Fruit fly (Drosophila melanogaster): ENCODE data around the gene comt.

Gene comt

DNA sequence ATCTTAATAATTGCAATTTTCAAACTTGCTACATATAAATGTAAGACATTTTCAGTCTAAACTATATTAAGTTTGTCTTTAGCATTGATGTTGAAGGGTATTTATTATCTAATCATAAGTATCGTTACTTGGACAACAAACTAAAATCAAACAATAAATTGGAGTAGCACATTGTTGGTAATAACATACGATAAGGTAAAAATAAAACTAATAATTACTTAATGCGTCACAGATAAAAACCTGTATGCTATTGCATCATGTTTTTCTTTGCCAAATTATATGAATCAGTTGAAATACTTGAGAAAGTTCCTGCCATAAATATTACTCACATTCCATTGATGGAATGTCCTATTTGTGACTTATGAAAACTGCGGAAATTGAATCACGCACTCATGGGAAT, 18.0 kb upstream of the comt start:
- no peak for TF ChIP-seq CG8478 (optimal IDR thresholded peaks at IDR 0.05)
- TF ChIP-seq pan (optimal IDR thresholded peaks at IDR 0.05) = no peak
- TF ChIP-seq psq (optimal IDR thresholded peaks at IDR 0.05) = no peak
- no peak for TF ChIP-seq Dll (optimal IDR thresholded peaks at IDR 0.05)
- TF ChIP-seq EcR (GFP tag; optimal IDR thresholded peaks at IDR 0.05) = no peak
- TF ChIP-seq usp (GFP tag; optimal IDR thresholded peaks at IDR 0.05) = no peak

dm6 chrX:13243726-13244323, 15.0 kb upstream of the comt start:
- TF ChIP-seq EcR (GFP tag; optimal IDR thresholded peaks at IDR 0.05) (no peak), usp (GFP tag; optimal IDR thresholded peaks at IDR 0.05) (no peak), pan (optimal IDR thresholded peaks at IDR 0.05) (no peak), CG8478 (optimal IDR thresholded peaks at IDR 0.05) (no peak), psq (optimal IDR thresholded peaks at IDR 0.05) (no peak), Dll (optimal IDR thresholded peaks at IDR 0.05) (no peak)

DNA sequence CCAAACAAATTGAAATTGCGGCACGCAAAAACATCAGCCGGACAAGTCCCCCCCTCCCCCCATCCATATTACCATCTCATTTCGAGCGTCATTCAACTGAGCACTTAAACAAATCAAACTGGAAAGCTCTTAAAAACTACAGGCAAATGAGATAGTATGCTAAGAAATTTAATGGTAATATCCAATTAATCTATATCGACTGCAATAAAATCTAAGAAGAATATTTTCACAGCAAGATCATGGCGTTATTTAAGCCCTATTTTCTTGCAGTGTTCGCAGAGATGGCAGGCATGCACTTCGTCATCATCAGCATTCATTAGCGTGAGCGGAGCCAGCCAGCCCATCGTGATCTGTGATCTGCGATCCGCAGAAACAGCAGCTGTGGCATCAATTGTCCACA, 14.4 kb upstream of the comt start:
- TF ChIP-seq EcR (GFP tag; optimal IDR thresholded peaks at IDR 0.05) (no peak), usp (GFP tag; optimal IDR thresholded peaks at IDR 0.05) (no peak), CG8478 (optimal IDR thresholded peaks at IDR 0.05) (no peak), pan (optimal IDR thresholded peaks at IDR 0.05) (no peak), psq (optimal IDR thresholded peaks at IDR 0.05) (no peak), Dll (optimal IDR thresholded peaks at IDR 0.05) (no peak)

- TF ChIP-seq pan (optimal IDR thresholded peaks at IDR 0.05) = no peak
- no peak for TF ChIP-seq Dll (optimal IDR thresholded peaks at IDR 0.05)
- TF ChIP-seq usp (GFP tag; optimal IDR thresholded peaks at IDR 0.05) = no peak
- TF ChIP-seq psq (optimal IDR thresholded peaks at IDR 0.05) = no peak
- no peak for TF ChIP-seq CG8478 (optimal IDR thresholded peaks at IDR 0.05)
- no peak for TF ChIP-seq EcR (GFP tag; optimal IDR thresholded peaks at IDR 0.05)
Observed at dm6 chrX:13245767-13246166, 13.1 kb upstream of the comt start.

DNA sequence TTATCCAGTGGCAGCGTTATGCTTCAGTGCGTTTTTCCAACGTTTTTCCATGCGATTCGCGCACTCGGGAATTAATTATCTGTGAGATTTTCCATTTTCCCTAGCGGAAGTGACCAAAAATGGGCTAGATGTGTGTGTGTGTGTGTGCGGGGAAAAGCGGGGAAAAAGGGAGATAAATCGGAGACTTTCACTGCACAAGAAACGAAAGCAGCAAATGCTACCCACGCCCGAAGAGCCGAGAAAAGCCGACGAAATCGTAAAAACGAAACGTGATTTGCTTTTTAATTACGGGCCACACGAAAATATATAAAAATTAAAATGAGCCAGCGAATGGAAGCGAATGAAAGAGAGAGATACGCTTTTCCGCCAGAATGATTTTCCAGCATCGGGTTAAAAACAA, 11.0 kb upstream of the comt start:
- TF ChIP-seq psq (optimal IDR thresholded peaks at IDR 0.05) (no peak), usp (GFP tag; optimal IDR thresholded peaks at IDR 0.05) (no peak), CG8478 (optimal IDR thresholded peaks at IDR 0.05) (no peak), Dll (optimal IDR thresholded peaks at IDR 0.05) (no peak), pan (optimal IDR thresholded peaks at IDR 0.05) (no peak), EcR (GFP tag; optimal IDR thresholded peaks at IDR 0.05) (no peak)

dm6 chrX:13248515-13248914, 10.3 kb upstream of the comt start:
- TF ChIP-seq usp (GFP tag; optimal IDR thresholded peaks at IDR 0.05) = no peak
- no peak for TF ChIP-seq EcR (GFP tag; optimal IDR thresholded peaks at IDR 0.05)
- no peak for TF ChIP-seq Dll (optimal IDR thresholded peaks at IDR 0.05)
- TF ChIP-seq CG8478 (optimal IDR thresholded peaks at IDR 0.05) = no peak
- TF ChIP-seq psq (optimal IDR thresholded peaks at IDR 0.05) = no peak
- TF ChIP-seq pan (optimal IDR thresholded peaks at IDR 0.05) = no peak

- TF ChIP-seq pan (optimal IDR thresholded peaks at IDR 0.05) = no peak
- TF ChIP-seq CG8478 (optimal IDR thresholded peaks at IDR 0.05) = no peak
- no peak for TF ChIP-seq EcR (GFP tag; optimal IDR thresholded peaks at IDR 0.05)
- no peak for TF ChIP-seq Dll (optimal IDR thresholded peaks at IDR 0.05)
- no peak for TF ChIP-seq psq (optimal IDR thresholded peaks at IDR 0.05)
- no peak for TF ChIP-seq usp (GFP tag; optimal IDR thresholded peaks at IDR 0.05)
Observed at dm6 chrX:13249732-13250395, 9.0 kb upstream of the comt start.

dm6 chrX:13251310-13251709, 7.5 kb upstream of the comt start:
- TF ChIP-seq psq (optimal IDR thresholded peaks at IDR 0.05) (no peak), usp (GFP tag; optimal IDR thresholded peaks at IDR 0.05) (no peak), pan (optimal IDR thresholded peaks at IDR 0.05) (no peak), CG8478 (optimal IDR thresholded peaks at IDR 0.05) (no peak), EcR (GFP tag; optimal IDR thresholded peaks at IDR 0.05) (no peak), Dll (optimal IDR thresholded peaks at IDR 0.05) (no peak)

dm6 chrX:13253062-13253724, 5.6 kb upstream of the comt start:
- TF ChIP-seq pan (optimal IDR thresholded peaks at IDR 0.05) (no peak), CG8478 (optimal IDR thresholded peaks at IDR 0.05) (no peak), psq (optimal IDR thresholded peaks at IDR 0.05) (no peak)

- TF ChIP-seq pan (optimal IDR thresholded peaks at IDR 0.05) (no peak), CG8478 (optimal IDR thresholded peaks at IDR 0.05) (no peak), psq (optimal IDR thresholded peaks at IDR 0.05) (no peak), EcR (GFP tag; optimal IDR thresholded peaks at IDR 0.05) (no peak), Dll (optimal IDR thresholded peaks at IDR 0.05) (no peak), usp (GFP tag; optimal IDR thresholded peaks at IDR 0.05) (no peak)
Observed at dm6 chrX:13254442-13254841, 4.4 kb upstream of the comt start.

dm6 chrX:13256967-13257366, 1.9 kb upstream of the comt start:
- no peak for TF ChIP-seq psq (optimal IDR thresholded peaks at IDR 0.05)
- TF ChIP-seq Dll (optimal IDR thresholded peaks at IDR 0.05) = no peak
- no peak for TF ChIP-seq pan (optimal IDR thresholded peaks at IDR 0.05)
- TF ChIP-seq usp (GFP tag; optimal IDR thresholded peaks at IDR 0.05) = no peak
- TF ChIP-seq EcR (GFP tag; optimal IDR thresholded peaks at IDR 0.05) = no peak
- no peak for TF ChIP-seq CG8478 (optimal IDR thresholded peaks at IDR 0.05)

dm6 chrX:13258048-13258756, 619 bp upstream of the comt start, which contains the start of the genes mew and CG15742:
TSS of gene mew (minus strand) at chrX:13258490.
TSS of gene CG15742 (minus strand) at chrX:13258495.
- TF ChIP-seq psq (optimal IDR thresholded peaks at IDR 0.05) (no peak), usp (GFP tag; optimal IDR thresholded peaks at IDR 0.05) (no peak), Dll (optimal IDR thresholded peaks at IDR 0.05) (no peak), EcR (GFP tag; optimal IDR thresholded peaks at IDR 0.05) (no peak), pan (optimal IDR thresholded peaks at IDR 0.05) (no peak), CG8478 (optimal IDR thresholded peaks at IDR 0.05) (no peak)
